Worm (Caenorhabditis elegans): ENCODE measurements around the gene acl-8.

acl-8 gene

DNA sequence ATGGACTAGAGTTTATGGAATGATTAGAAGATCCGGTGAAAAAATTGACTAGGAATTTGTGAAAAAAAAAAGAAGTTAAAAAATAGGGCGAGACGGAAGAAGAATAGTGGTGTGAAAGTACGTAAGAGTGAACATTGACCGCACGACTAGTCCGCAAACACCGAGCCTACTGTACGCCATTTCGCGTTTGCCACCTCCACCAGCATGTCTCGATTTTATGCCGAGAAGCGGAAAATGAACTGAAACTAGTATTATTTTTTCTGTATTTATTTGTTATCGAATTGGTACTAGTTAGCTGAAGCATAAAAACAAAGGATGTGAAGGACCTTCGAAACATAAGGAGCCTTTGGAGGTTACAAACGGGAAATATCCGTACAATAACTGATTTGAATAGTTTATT lies 23.2 kb upstream of the acl-8 start (continued):
- TF ChIP-seq ceh-82 (tag; optimal IDR thresholded peaks at IDR 0.05) (peak in 2 of 3 experiments; percentile 14 to 45), nhr-20 (tag; optimal IDR thresholded peaks at IDR 0.05) (peak; percentile 52), zip-4 (GFP tag; optimal IDR thresholded peaks at IDR 0.05) (no peak), unc-130 (tag; optimal IDR thresholded peaks at IDR 0.05) (peak; percentile 17), sox-4 (tag; optimal IDR thresholded peaks at IDR 0.05) (no peak), nhr-84 (tag; optimal IDR thresholded peaks at IDR 0.05) (no peak), sup-37 (GFP tag; optimal IDR thresholded peaks at IDR 0.05) (no peak), dpl-1 (GFP tag; optimal IDR thresholded peaks at IDR 0.05) (peak; percentile 13 to 62 (median 57)), nhr-77 (tag; optimal IDR thresholded peaks at IDR 0.05) (no peak), jun-1 (tag; optimal IDR thresholded peaks at IDR 0.05) (peak; percentile 32), nhr-90 (tag; optimal IDR thresholded peaks at IDR 0.05; ENCODE audit: poor library complexity) (peak; percentile 44), blmp-1 (tag; optimal IDR thresholded peaks at IDR 0.05) (peak; percentile 17), efl-1 (optimal IDR thresholded peaks at IDR 0.05) (peak; percentile 55 to 57), efl-1 (GFP tag; optimal IDR thresholded peaks at IDR 0.05 in 1 of 2) (peak; percentile 58 to 92), mef-2 (tag; optimal IDR thresholded peaks at IDR 0.05) (no peak), lsy-2 (tag; optimal IDR thresholded peaks at IDR 0.05) (peak; percentile 58 to 87), snu-23 (GFP tag; optimal IDR thresholded peaks at IDR 0.05) (peak; percentile 55), nhr-71 (tag; optimal IDR thresholded peaks at IDR 0.05) (peak; percentile 65), F16B12.6 (tag; optimal IDR thresholded peaks at IDR 0.05) (peak; percentile 89), C16A3.4 (tag; optimal IDR thresholded peaks at IDR 0.05) (peak; percentile 51), mep-1 (tag; optimal IDR thresholded peaks at IDR 0.05) (peak; percentile 23), pag-3 (tag; optimal IDR thresholded peaks at IDR 0.05; ENCODE audit: borderline replicate concordance, insufficient read depth) (no peak), alr-1 (tag; optimal IDR thresholded peaks at IDR 0.05; ENCODE audit: borderline replicate concordance) (no peak), rnt-1 (tag; optimal IDR thresholded peaks at IDR 0.05) (peak; percentile 80)

- TF ChIP-seq elt-3 (tag; optimal IDR thresholded peaks at IDR 0.05) (peak in 1 of 6 experiments; percentile 77), zag-1 (tag; optimal IDR thresholded peaks at IDR 0.05) (no peak), nhr-12 (tag; optimal IDR thresholded peaks at IDR 0.05) (no peak), mef-2 (tag; optimal IDR thresholded peaks at IDR 0.05) (no peak), nhr-47 (tag; optimal IDR thresholded peaks at IDR 0.05) (no peak), nhr-85 (tag) (peak; percentile 84), ceh-88 (GFP tag; IDR thresholded peaks at IDR 0.05) (no peak), tbx-2 (tag; optimal IDR thresholded peaks at IDR 0.05) (peak; percentile 17), mab-9 (GFP tag; IDR thresholded peaks at IDR 0.05) (no peak), vab-15 (tag; optimal IDR thresholded peaks at IDR 0.05) (peak; percentile 8), pqm-1 (tag; optimal IDR thresholded peaks at IDR 0.05) (no peak), ztf-4 (tag; optimal IDR thresholded peaks at IDR 0.05) (no peak), rnt-1 (tag; optimal IDR thresholded peaks at IDR 0.05) (no peak), C34B4.2 (tag; optimal IDR thresholded peaks at IDR 0.05) (no peak), nhr-237 (tag; optimal IDR thresholded peaks at IDR 0.05) (no peak), tlp-1 (tag; optimal IDR thresholded peaks at IDR 0.05) (no peak), snpc-4 (tag; optimal IDR thresholded peaks at IDR 0.05) (no peak), nhr-71 (tag; optimal IDR thresholded peaks at IDR 0.05) (peak; percentile 42), lin-13 (GFP tag; optimal IDR thresholded peaks at IDR 0.05) (no peak), fos-1 (tag; optimal IDR thresholded peaks at IDR 0.05) (no peak), unc-62 (GFP tag; optimal IDR thresholded peaks at IDR 0.05) (no peak), nhr-84 (tag; optimal IDR thresholded peaks at IDR 0.05) (no peak), egl-13 (tag; optimal IDR thresholded peaks at IDR 0.05) (no peak), pax-3 (tag; optimal IDR thresholded peaks at IDR 0.05) (no peak), efl-1 (optimal IDR thresholded peaks at IDR 0.05) (no peak), efl-1 (GFP tag; optimal IDR thresholded peaks at IDR 0.05 in 1 of 2) (no peak), lin-39 (tag; optimal IDR thresholded peaks at IDR 0.05) (no peak), snu-23 (GFP tag; optimal IDR thresholded peaks at IDR 0.05) (peak; percentile 44), fkh-8 (tag; optimal IDR thresholded peaks at IDR 0.05) (no peak), efl-3 (GFP tag; optimal IDR thresholded peaks at IDR 0.05) (no peak), mep-1 (tag; optimal IDR thresholded peaks at IDR 0.05) (peak; percentile 8), nhr-90 (tag; optimal IDR thresholded peaks at IDR 0.05; ENCODE audit: poor library complexity) (peak; percentile 58), mdl-1 (tag; optimal IDR thresholded peaks at IDR 0.05) (peak in 1 of 2 experiments; percentile 40), lin-15B (tag; optimal IDR thresholded peaks at IDR 0.05) (no peak), dpl-1 (GFP tag; optimal IDR thresholded peaks at IDR 0.05) (peak in 1 of 3 experiments; percentile 0), lir-3 (tag; optimal IDR thresholded peaks at IDR 0.05; ENCODE audit: poor library complexity) (no peak), elt-2 (tag; optimal IDR thresholded peaks at IDR 0.05) (no peak)
These were observed 20.8 kb upstream of the acl-8 start, which contains the start of gene alh-4 for ce11 chrV:6429870-6430339. Gene alh-4 (minus strand): TSS chrV:6429920.
